Worm (Caenorhabditis elegans): ENCODE results near the gene W07G4.2.

Gene W07G4.2

DNA sequence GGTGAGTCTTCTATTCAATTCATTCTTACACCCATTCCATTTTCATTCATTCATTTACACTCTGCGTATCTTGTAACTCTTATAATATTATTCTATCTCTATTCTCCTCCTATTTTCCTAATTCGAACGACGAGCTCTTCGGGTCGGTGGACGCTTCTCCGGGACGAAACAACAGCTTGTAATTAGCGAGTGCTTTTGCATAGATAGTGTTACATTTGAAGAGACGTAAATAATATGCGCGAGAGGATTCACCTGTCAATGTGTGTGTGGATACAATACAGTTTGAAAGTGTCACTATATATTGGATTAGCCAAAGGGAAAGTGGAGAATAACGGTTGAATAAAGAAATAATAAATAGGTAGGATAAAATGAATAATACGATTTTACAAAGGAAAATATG, 15.7 kb downstream of the W07G4.2 start:
- no peak for TF ChIP-seq nhr-111 (GFP tag; optimal IDR thresholded peaks at IDR 0.05)

DNA sequence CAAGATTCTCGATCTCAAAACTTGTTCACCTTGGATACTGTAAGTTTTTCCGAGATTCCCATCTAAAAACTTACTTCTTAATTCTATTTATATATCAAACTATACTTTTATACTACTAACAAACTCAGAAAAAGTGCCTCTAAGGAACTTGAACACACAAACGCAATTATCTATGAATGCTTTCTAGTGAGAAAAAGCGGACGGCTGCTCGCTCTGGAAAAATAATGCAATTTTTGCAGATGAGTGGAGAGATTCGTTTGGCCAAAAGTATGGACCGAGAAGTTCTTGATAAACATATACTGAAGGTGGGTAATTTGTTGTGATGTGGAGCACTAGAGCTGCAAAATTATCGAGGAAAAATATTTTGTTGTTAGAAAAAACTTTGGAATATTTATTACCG, 16.4 kb downstream of the W07G4.2 start:
- TF ChIP-seq ces-1 (GFP tag; optimal IDR thresholded peaks at IDR 0.05) = peak; percentile 86
- TF ChIP-seq mep-1 (tag; optimal IDR thresholded peaks at IDR 0.05) = no peak

DNA sequence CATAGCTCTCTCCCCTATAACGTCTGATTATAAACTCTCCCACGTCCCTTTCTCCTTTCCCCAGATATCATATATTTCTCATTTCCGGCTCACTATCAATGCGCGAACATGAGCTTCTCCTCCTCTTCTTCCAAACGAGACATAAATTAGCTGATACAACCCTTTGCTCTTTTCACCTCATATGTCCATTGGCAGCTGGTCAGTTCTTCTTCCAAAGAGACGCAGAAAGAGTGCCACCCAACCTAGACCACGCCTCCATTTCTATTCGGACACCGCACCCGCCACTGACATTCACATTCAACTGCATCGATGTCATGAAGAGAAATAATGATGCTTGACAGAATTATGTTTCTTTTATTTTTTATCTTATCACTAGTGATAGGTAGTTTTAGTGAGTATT, 17.6 kb downstream of the W07G4.2 start, which contains the start of gene fmi-1:
Gene fmi-1 (plus strand): TSS at position 301 of the 400 bp plus-strand sequence.
- peak; percentile 49 for TF ChIP-seq aha-1 (tag)
- no peak for TF ChIP-seq tra-1 (GFP tag; IDR thresholded peaks at IDR 0.05)

DNA sequence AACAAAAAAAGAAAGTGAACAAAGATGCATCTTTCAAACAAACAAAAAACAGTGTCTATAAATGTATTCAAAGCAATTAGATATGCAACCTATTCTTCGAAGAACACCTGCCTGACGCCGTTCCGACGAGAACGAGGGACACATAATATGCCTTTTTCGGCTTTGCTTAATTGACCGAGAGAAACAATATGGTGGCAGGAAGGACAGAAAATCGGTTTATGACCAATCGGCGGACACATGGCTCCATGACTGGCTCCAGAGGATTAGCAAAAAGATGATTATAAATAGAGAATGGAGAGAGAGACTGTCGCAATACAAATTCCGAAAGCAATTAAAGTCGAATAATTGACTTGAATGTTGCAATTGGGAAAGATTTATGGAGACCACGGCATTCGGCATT, 18.1 kb downstream of the W07G4.2 start:
- TF ChIP-seq aha-1 (tag) = peak; percentile 65
- no peak for TF ChIP-seq zfp-2 (tag; optimal IDR thresholded peaks at IDR 0.05)

ce11 chrV:13013844-13014243, 22.5 kb downstream of the W07G4.2 start, which contains the start of gene F15B9.6:
F15B9.6 (plus strand) TSS chrV:13014144.
- no peak for TF ChIP-seq madf-5 (GFP tag; IDR thresholded peaks at IDR 0.05)
- TF ChIP-seq arid-1 (GFP tag; conservative IDR thresholded peaks at IDR 0.05) = no peak
- TF ChIP-seq ZK546.5 (tag; optimal IDR thresholded peaks at IDR 0.05) = no peak
- TF ChIP-seq Y75B8A.6 (GFP tag; IDR thresholded peaks at IDR 0.05) = no peak
- TF ChIP-seq attf-4 (tag; optimal IDR thresholded peaks at IDR 0.05) = no peak
- TF ChIP-seq ceh-32 (tag; optimal IDR thresholded peaks at IDR 0.05; ENCODE audit: poor library complexity) = no peak
- TF ChIP-seq ama-1 (optimal IDR thresholded peaks at IDR 0.05) = no peak
- no peak for TF ChIP-seq ceh-28 (tag; optimal IDR thresholded peaks at IDR 0.05)
- no peak for TF ChIP-seq ces-1 (GFP tag; optimal IDR thresholded peaks at IDR 0.05)
- no peak for TF ChIP-seq gei-8 (GFP tag; optimal IDR thresholded peaks at IDR 0.05)
- TF ChIP-seq ceh-20 (GFP tag; IDR thresholded peaks at IDR 0.05) = no peak
- no peak for TF ChIP-seq vab-7 (GFP tag; IDR thresholded peaks at IDR 0.05)
- TF ChIP-seq hlh-11 (tag; optimal IDR thresholded peaks at IDR 0.05) = no peak
- no peak for TF ChIP-seq nhr-48 (tag; optimal IDR thresholded peaks at IDR 0.05)
- TF ChIP-seq fkh-10 (GFP tag; optimal IDR thresholded peaks at IDR 0.05) = no peak
- TF ChIP-seq lim-7 (GFP tag; IDR thresholded peaks at IDR 0.05) = no peak
- no peak for TF ChIP-seq F37D6.2 (tag; optimal IDR thresholded peaks at IDR 0.05)
- TF ChIP-seq hmg-1.1 (GFP tag; IDR thresholded peaks at IDR 0.05) = no peak

ce11 chrV:13013158-13013557, 23.2 kb downstream of the W07G4.2 start, which contains the start of gene try-10:
try-10 (minus strand) TSS chrV:13013258.
- no peak for TF ChIP-seq attf-4 (tag; optimal IDR thresholded peaks at IDR 0.05)
- no peak for TF ChIP-seq nhr-25 (tag; optimal IDR thresholded peaks at IDR 0.05; ENCODE audit: borderline replicate concordance, insufficient read depth)

ce11 chrV:13011904-13012303, 24.5 kb downstream of the W07G4.2 start:
- TF ChIP-seq snpc-4 (tag; optimal IDR thresholded peaks at IDR 0.05) (no peak), zag-1 (tag; optimal IDR thresholded peaks at IDR 0.05) (no peak), gei-8 (GFP tag; optimal IDR thresholded peaks at IDR 0.05) (no peak), vab-7 (GFP tag; IDR thresholded peaks at IDR 0.05) (no peak), pqm-1 (tag; optimal IDR thresholded peaks at IDR 0.05) (peak; percentile 5), aha-1 (tag) (no peak), nhr-28 (tag; optimal IDR thresholded peaks at IDR 0.05) (peak; percentile 36), zfp-3 (GFP tag; conservative IDR thresholded peaks at IDR 0.05) (no peak), nhr-77 (tag; optimal IDR thresholded peaks at IDR 0.05) (no peak), set-16 (GFP tag; IDR thresholded peaks at IDR 0.05) (no peak), nhr-6 (tag; optimal IDR thresholded peaks at IDR 0.05) (no peak), ces-1 (GFP tag; optimal IDR thresholded peaks at IDR 0.05) (no peak), F49E8.2 (tag; optimal IDR thresholded peaks at IDR 0.05; ENCODE audit: borderline replicate concordance) (no peak), lin-39 (tag; optimal IDR thresholded peaks at IDR 0.05) (no peak), hlh-11 (tag; optimal IDR thresholded peaks at IDR 0.05) (peak; percentile 80), ceh-32 (tag; optimal IDR thresholded peaks at IDR 0.05; ENCODE audit: poor library complexity) (no peak), F26F4.8 (GFP tag; conservative IDR thresholded peaks at IDR 0.05) (no peak), ceh-62 (tag; optimal IDR thresholded peaks at IDR 0.05) (no peak), dve-1 (tag; optimal IDR thresholded peaks at IDR 0.05; ENCODE audit: insufficient read depth) (peak; percentile 88), arid-1 (GFP tag; conservative IDR thresholded peaks at IDR 0.05) (no peak), F37D6.2 (tag; optimal IDR thresholded peaks at IDR 0.05) (no peak), nhr-102 (tag; optimal IDR thresholded peaks at IDR 0.05) (peak; percentile 80), pha-4 (GFP tag; IDR thresholded peaks at IDR 0.05) (no peak), pha-4 (tag; optimal IDR thresholded peaks at IDR 0.05) (no peak), nhr-48 (tag; optimal IDR thresholded peaks at IDR 0.05) (peak; percentile 69)

Data from whole organism, L4 larva.